Worm (Caenorhabditis elegans) whole organism, mixed stage, embryonic: ENCODE data around the gene F59E11.6.

ENCODE experiments used
- nhr-28 ChIP-seq: fragments of 150-350 bp; optimal IDR thresholded peaks from 2 replicates; lab custom pipeline; 2014; ENCODE audit warnings: missing biosample characterization, missing genetic modification characterization
- sem-2 ChIP-seq: fragments of 200-800 bp; sonication (Bioruptor generic); optimal IDR thresholded peaks from 2 replicates; lab custom pipeline; 2018; ENCODE audit warnings: mild to moderate bottlenecking, missing genetic modification characterization, missing compliant biosample characterization

- TF ChIP-seq sem-2 (GFP tag; lab: Kevin White, UChicago) (no peak), nhr-28 (tag; lab: Kevin White, UChicago) (no peak)
These were observed 1.4 kb upstream of the F59E11.6 start, which contains the start of gene F59E11.7 for ce11 chrV:8990194-8990649.
